Worm (Caenorhabditis elegans) whole organism, late embryonic: Measurements from ENCODE around the gene gcy-21.
A peak's percentile ranks its signal among the peaks of the same experiment; 100 is the strongest.
"Not testable (repeated sequence)": the region's sequence is repeated elsewhere in the genome, so short reads cannot be mapped to it uniquely, and the experiment has no call there.

Experiments used
- C08G9.2 ChIP-seq: sonication (generic microtip); optimal IDR thresholded peaks from 2 replicates; lab custom pipeline; 2016; ENCODE audit warnings: mild to moderate bottlenecking, missing genetic modification characterization, moderate library complexity, missing compliant biosample characterization
- F13H6.1 ChIP-seq: sonication (generic microtip); optimal IDR thresholded peaks from 2 replicates; lab custom pipeline; 2016; ENCODE audit warnings: missing genetic modification characterization, missing compliant biosample characterization
- K02D7.2 ChIP-seq: sonication (generic microtip); optimal IDR thresholded peaks from 2 replicates; lab custom pipeline; 2017; ENCODE audit warnings: mild to moderate bottlenecking, missing genetic modification characterization, missing compliant biosample characterization
- T23F11.4 ChIP-seq: fragments of 200-800 bp; sonication (Bioruptor generic); optimal IDR thresholded peaks from 2 replicates; lab custom pipeline; 2018; ENCODE audit warnings: mild to moderate bottlenecking, missing genetic modification characterization, missing compliant biosample characterization
- ahr-1 ChIP-seq: sonication (generic microtip); optimal IDR thresholded peaks from 2 replicates; lab custom pipeline; 2016; ENCODE audit warnings: missing genetic modification characterization, missing compliant biosample characterization
- ama-1 ChIP-seq: fragments of 150-350 bp; optimal IDR thresholded peaks from 2 replicates; lab custom pipeline; 2014
- ceh-18 ChIP-seq: sonication (generic microtip); optimal IDR thresholded peaks from 2 replicates; lab custom pipeline; 2016; ENCODE audit warnings: missing genetic modification characterization, missing compliant biosample characterization
- ceh-2 ChIP-seq: sonication (generic microtip); optimal IDR thresholded peaks from 2 replicates; lab custom pipeline; 2016; ENCODE audit warnings: missing genotype, missing genetic modification characterization, missing compliant biosample characterization
- ceh-30 ChIP-seq: fragments of 150-350 bp; optimal IDR thresholded peaks from 2 replicates; lab custom pipeline; 2014; ENCODE audit warnings: missing biosample characterization, missing genetic modification characterization
- ceh-48 ChIP-seq: sonication (generic microtip); optimal IDR thresholded peaks from 2 replicates; lab custom pipeline; 2016; ENCODE audit warnings: missing genetic modification characterization, inconsistent platforms, missing compliant biosample characterization
- che-1 ChIP-seq: sonication (generic microtip); optimal IDR thresholded peaks from 2 replicates; lab custom pipeline; 2016; ENCODE audit warnings: mild to moderate bottlenecking, missing genetic modification characterization, missing compliant biosample characterization
- dve-1 ChIP-seq: sonication (generic microtip); optimal IDR thresholded peaks from 2 replicates; lab custom pipeline; 2017; ENCODE audit warnings: antibody characterized with exemption, mild to moderate bottlenecking, missing genetic modification characterization, missing compliant biosample characterization
- elt-2 ChIP-seq: sonication (generic microtip); optimal IDR thresholded peaks from 2 replicates; lab custom pipeline; 2016; ENCODE audit warnings: missing genetic modification reagents, missing genetic modification characterization, missing compliant biosample characterization
- elt-4 ChIP-seq: sonication (generic microtip); optimal IDR thresholded peaks from 2 replicates; lab custom pipeline; 2016; ENCODE audit warnings: missing genetic modification characterization, missing compliant biosample characterization
- eyg-1 ChIP-seq: sonication (generic microtip); optimal IDR thresholded peaks from 2 replicates; lab custom pipeline; 2016; ENCODE audit warnings: missing genotype, missing genetic modification characterization, missing compliant biosample characterization
- hlh-6 ChIP-seq: sonication (generic microtip); optimal IDR thresholded peaks from 2 replicates; lab custom pipeline; 2016; ENCODE audit warnings: missing genotype, missing genetic modification characterization, missing compliant biosample characterization
- nfya-1 ChIP-seq: sonication (generic microtip); optimal IDR thresholded peaks from 2 replicates; lab custom pipeline; 2017; ENCODE audit warnings: missing genetic modification characterization, mild to moderate bottlenecking, missing compliant biosample characterization, antibody characterized with exemption, moderate library complexity
- odd-2 ChIP-seq: sonication (generic microtip); optimal IDR thresholded peaks from 2 replicates; lab custom pipeline; 2017; ENCODE audit warnings: antibody characterized with exemption, mild to moderate bottlenecking, missing genetic modification characterization, missing compliant biosample characterization
- pha-2 ChIP-seq: sonication (generic microtip); optimal IDR thresholded peaks from 2 replicates; lab custom pipeline; 2017; ENCODE audit warnings: mild to moderate bottlenecking, missing genetic modification characterization, missing compliant biosample characterization
- pha-4 ChIP-seq: fragments of 150-350 bp; optimal IDR thresholded peaks from 2 replicates; lab custom pipeline; 2018; ENCODE audit warnings: missing biosample characterization, missing genetic modification reagents, missing genetic modification characterization
- pros-1 ChIP-seq: fragments of 150-350 bp; optimal IDR thresholded peaks from 2 replicates; lab custom pipeline; 2014; ENCODE audit warnings: missing biosample characterization, missing genetic modification reagents, missing genetic modification characterization
- rnt-1 ChIP-seq: sonication (generic microtip); optimal IDR thresholded peaks from 2 replicates; lab custom pipeline; 2016; ENCODE audit warnings: missing genetic modification characterization, missing compliant biosample characterization
- unc-3 ChIP-seq, 2 experiments: fragments of 200-800 bp in 1 of 2; sonication (Bioruptor generic) in 1 of 2; sonication (generic microtip) in 1 of 2; conservative IDR thresholded peaks in 1 of 2; optimal IDR thresholded peaks in 1 of 2; 2 replicates each; pipeline versions ENCODE4 v1.3.6 to Lab custom; 2016 to 2022; ENCODE audit warnings: missing compliant biosample characterization in 2 of 2, missing genetic modification characterization in 2 of 2, missing genetic modification reagents in 1 of 2
- unc-42 ChIP-seq: sonication (generic microtip); optimal IDR thresholded peaks from 2 replicates; lab custom pipeline; 2016; ENCODE audit warnings: missing genotype, missing genetic modification characterization, missing compliant biosample characterization

gcy-21 gene

ce11 chrII:2659364-2659763 is at the start of gene gcy-21:
gcy-21 (plus strand) TSS chrII:2659664.
- TF ChIP-seq hlh-6 (tag; lab: Kevin White, UChicago), result no peak
- TF ChIP-seq elt-4 (tag; lab: Kevin White, UChicago), result no peak
- TF ChIP-seq, all 69 proteins: peak for 0

- peak; percentile 86 for TF ChIP-seq elt-2 (tag; lab: Kevin White, UChicago)
- no peak for TF ChIP-seq ama-1 (lab: Kevin White, UChicago)
Observed at ce11 chrII:2610202-2610912, 49.1 kb upstream of the gcy-21 start, which contains the start of gene sri-38. sri-38 (plus strand) TSS chrII:2610862.

ce11 chrII:2611009-2611408 is 48.5 kb upstream of the gcy-21 start:
- TF ChIP-seq pha-4, result no peak
- TF ChIP-seq dve-1, result peak; percentile 56
- TF ChIP-seq elt-4 (tag; lab: Kevin White, UChicago), result no peak
- no peak for TF ChIP-seq odd-2 (tag; lab: Kevin White, UChicago)
- no peak for TF ChIP-seq rnt-1 (tag; lab: Kevin White, UChicago)
- TF ChIP-seq unc-42 (tag; lab: Kevin White, UChicago), result no peak

DNA sequence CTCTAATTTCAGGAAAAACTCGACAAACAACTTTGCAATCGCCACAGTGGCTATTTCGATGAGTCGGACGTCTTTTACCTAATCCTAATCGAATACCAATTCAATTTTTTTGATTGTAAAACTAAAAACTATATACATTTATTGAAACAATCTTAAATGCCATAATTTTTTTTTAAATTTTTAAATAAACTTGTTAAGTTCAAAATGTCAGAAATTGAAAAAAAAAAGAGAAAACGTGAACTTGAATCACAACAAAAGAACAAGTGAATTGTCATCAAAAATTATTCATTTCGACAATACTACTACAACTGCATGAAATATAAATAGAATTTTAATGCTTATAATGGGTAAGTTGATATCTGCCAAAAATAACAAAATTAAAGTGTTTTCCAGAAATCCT is 47.2 kb upstream of the gcy-21 start, which contains the start of gene D2062.13:
D2062.13 (plus strand) TSS at position 301 of the 400 bp plus-strand sequence.
- TF ChIP-seq ceh-18, ceh-30, C08G9.2 (tag; lab: Kevin White, UChicago): not testable (repeated sequence)
- TF ChIP-seq, all 69 proteins: peak for 0; not testable (repeated sequence) for 69

- TF ChIP-seq dve-1; ahr-1 (tag; lab: Kevin White, UChicago); F13H6.1: not testable (repeated sequence)
Observed at ce11 chrII:2616634-2617033, 42.8 kb upstream of the gcy-21 start, which contains the start of gene msrp-5. msrp-5 (plus strand) TSS chrII:2616934.

DNA sequence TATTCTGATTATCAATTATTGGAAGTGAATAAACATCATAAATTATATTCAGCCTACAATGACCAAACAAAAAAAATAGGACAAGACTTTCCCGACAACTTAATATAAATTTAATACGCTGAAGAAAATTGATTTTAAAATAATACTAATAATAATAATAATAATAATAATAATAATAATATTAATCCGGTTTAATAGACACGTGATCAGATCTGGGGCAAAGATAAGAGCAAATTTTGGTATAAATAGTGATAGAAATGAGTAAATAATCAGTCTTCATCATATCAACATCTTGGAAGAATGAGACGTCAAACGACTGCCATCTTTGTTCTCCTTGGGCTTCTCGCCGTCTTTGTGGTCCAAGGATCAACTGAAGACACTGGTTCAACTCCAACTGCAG is 40.3 kb upstream of the gcy-21 start, which contains the start of gene msrp-6:
msrp-6 (plus strand) TSS at position 301 of the 400 bp plus-strand sequence.
- TF ChIP-seq pros-1, ceh-2, K02D7.2 (tag; lab: Kevin White, UChicago): not testable (repeated sequence)

DNA sequence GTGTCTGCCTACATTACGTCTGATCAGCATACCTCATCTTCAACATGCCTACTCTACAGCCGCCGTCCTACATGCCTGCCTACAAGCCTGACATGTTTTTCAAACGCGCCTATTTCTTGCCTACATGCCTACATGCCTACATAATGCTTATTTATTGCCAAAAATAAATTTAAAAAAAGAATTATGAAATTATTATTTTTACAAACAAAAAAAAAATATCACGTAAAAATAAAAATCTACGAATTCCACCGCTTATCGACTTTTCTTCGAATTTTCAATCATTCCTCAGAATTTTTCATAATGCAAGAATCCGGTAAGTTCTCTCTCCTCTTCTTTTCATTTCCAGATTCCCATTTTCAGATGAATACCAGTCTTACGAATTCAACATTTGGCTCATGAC is 37.0 kb upstream of the gcy-21 start, which contains the start of gene D2062.5:
D2062.5 (plus strand) TSS at position 301 of the 400 bp plus-strand sequence.
- TF ChIP-seq rnt-1 (tag; lab: Kevin White, UChicago) (no peak), pha-2 (tag; lab: Kevin White, UChicago) (no peak), ceh-18 (tag; lab: Kevin White, UChicago) (no peak), che-1 (tag; lab: Kevin White, UChicago) (no peak), ceh-48 (no peak), unc-3 (GFP tag; conservative IDR thresholded peaks at IDR 0.05; lab: Robert Waterston, UW) (no peak), unc-3 (tag; optimal IDR thresholded peaks at IDR 0.05; lab: Kevin White, UChicago) (no peak), ceh-2 (tag; lab: Kevin White, UChicago) (no peak), F13H6.1 (no peak), eyg-1 (tag; lab: Kevin White, UChicago) (no peak), nfya-1 (tag; lab: Kevin White, UChicago) (no peak), C08G9.2 (tag; lab: Kevin White, UChicago) (no peak), T23F11.4 (GFP tag; lab: Kevin White, UChicago) (no peak)
